Worm (Caenorhabditis elegans) whole organism, young adult: Measurements from ENCODE around the gene gst-1.
A peak's percentile ranks its signal among the peaks of the same experiment; 100 is the strongest.

Experiments
- D2030.7 ChIP-seq: fragments of 200-800 bp; sonication (Bioruptor generic); IDR thresholded peaks from 2 replicates; pipeline ENCODE4 v1.3.6; 2022; ENCODE audit warnings: missing genetic modification reagents, missing genetic modification characterization, missing compliant biosample characterization
- F52B5.7 ChIP-seq: sonication (generic microtip); optimal IDR thresholded peaks from 2 replicates; lab custom pipeline; 2016; ENCODE audit warnings: mild to moderate bottlenecking, missing genetic modification characterization, missing compliant biosample characterization
- F57A8.1 ChIP-seq: fragments of 200-800 bp; sonication (Bioruptor generic); optimal IDR thresholded peaks from 2 replicates; lab custom pipeline; 2018; ENCODE audit warnings: mild to moderate bottlenecking, missing genetic modification characterization, moderate library complexity, missing compliant biosample characterization
- Y53G8AR.9 ChIP-seq: fragments of 200-800 bp; sonication (Bioruptor generic); conservative IDR thresholded peaks from 2 replicates; pipeline ENCODE4 v1.3.6; 2022; ENCODE audit warnings: missing genetic modification reagents, missing genetic modification characterization, missing compliant biosample characterization
- Y56A3A.18 ChIP-seq: fragments of 200-800 bp; sonication (Bioruptor generic); IDR thresholded peaks from 2 replicates; pipeline ENCODE4 v1.3.6; 2022; ENCODE audit warnings: missing genetic modification reagents, missing genetic modification characterization, missing compliant biosample characterization
- ZK185.1 ChIP-seq: sonication (generic microtip); optimal IDR thresholded peaks from 2 replicates; lab custom pipeline; 2016; ENCODE audit warnings: mild to moderate bottlenecking, missing genetic modification characterization, missing compliant biosample characterization; ENCODE audit not compliant: poor library complexity, severe bottlenecking
- atf-7 ChIP-seq: sonication (generic microtip); optimal IDR thresholded peaks from 2 replicates; lab custom pipeline; 2017; ENCODE audit warnings: mild to moderate bottlenecking, missing genetic modification characterization, missing compliant biosample characterization
- bed-1 ChIP-seq: fragments of 200-800 bp; sonication (Bioruptor generic); IDR thresholded peaks from 2 replicates; pipeline ENCODE4 v1.3.6; 2022; ENCODE audit warnings: missing genetic modification reagents, missing genetic modification characterization, missing compliant biosample characterization
- bed-2 ChIP-seq: fragments of 200-800 bp; sonication (Bioruptor generic); IDR thresholded peaks from 2 replicates; pipeline ENCODE4 v1.3.6; 2022; ENCODE audit warnings: missing genetic modification reagents, missing genetic modification characterization, missing compliant biosample characterization
- cebp-1 ChIP-seq, 2 experiments: fragments of 200-800 bp in 1 of 2; sonication (Bioruptor generic) in 1 of 2; sonication (generic microtip) in 1 of 2; IDR thresholded peaks in 1 of 2; optimal IDR thresholded peaks in 1 of 2; 2 replicates each; pipeline versions ENCODE4 v1.3.6 to Lab custom; 2017 to 2022; ENCODE audit warnings: missing compliant biosample characterization in 2 of 2, missing genetic modification characterization in 2 of 2, mild to moderate bottlenecking in 1 of 2, missing genetic modification reagents in 1 of 2, moderate library complexity in 1 of 2
- ceh-27 ChIP-seq: fragments of 200-800 bp; sonication (Bioruptor generic); optimal IDR thresholded peaks from 2 replicates; lab custom pipeline; 2018; ENCODE audit warnings: mild to moderate bottlenecking, missing genetic modification characterization, moderate library complexity, missing compliant biosample characterization
- ceh-58 ChIP-seq: fragments of 200-800 bp; sonication (Bioruptor generic); IDR thresholded peaks from 2 replicates; pipeline ENCODE4 v1.3.6; 2022; ENCODE audit warnings: missing genetic modification characterization, missing compliant biosample characterization
- ceh-79 ChIP-seq: sonication (generic microtip); optimal IDR thresholded peaks from 2 replicates; lab custom pipeline; 2017; ENCODE audit warnings: mild to moderate bottlenecking, missing genetic modification characterization, missing compliant biosample characterization
- chd-7 ChIP-seq: sonication (generic microtip); optimal IDR thresholded peaks from 2 replicates; lab custom pipeline; 2016; ENCODE audit warnings: mild to moderate bottlenecking, missing genetic modification characterization, moderate library complexity, missing compliant biosample characterization
- dox-1 ChIP-seq: fragments of 200-800 bp; sonication (Bioruptor generic); IDR thresholded peaks from 2 replicates; pipeline ENCODE4 v1.3.6; 2022; ENCODE audit warnings: missing genetic modification reagents, missing genetic modification characterization, missing compliant biosample characterization
- dpff-1 ChIP-seq: sonication (generic microtip); optimal IDR thresholded peaks from 2 replicates; lab custom pipeline; 2017; ENCODE audit warnings: mild to moderate bottlenecking, missing genetic modification characterization, missing compliant biosample characterization
- ekl-4 ChIP-seq: fragments of 200-800 bp; sonication (Bioruptor generic); IDR thresholded peaks from 2 replicates; pipeline ENCODE4 v1.3.6; 2022; ENCODE audit warnings: missing genetic modification reagents, missing genetic modification characterization, missing compliant biosample characterization
- ets-4 ChIP-seq: fragments of 200-800 bp; sonication (Bioruptor generic); optimal IDR thresholded peaks from 2 replicates; lab custom pipeline; 2018; ENCODE audit warnings: mild to moderate bottlenecking, missing genetic modification characterization, missing compliant biosample characterization
- fkh-3 ChIP-seq: sonication (generic microtip); optimal IDR thresholded peaks from 2 replicates; lab custom pipeline; 2016; ENCODE audit warnings: mild to moderate bottlenecking, missing genetic modification characterization, missing compliant biosample characterization
- hrde-1 ChIP-seq: sonication (generic microtip); optimal IDR thresholded peaks from 2 replicates; lab custom pipeline; 2016; ENCODE audit warnings: missing genetic modification characterization, mild to moderate bottlenecking, missing compliant biosample characterization, moderate library complexity, missing genotype, missing genetic modification reagents, borderline replicate concordance
- lag-1 ChIP-seq: fragments of 200-800 bp; sonication (Bioruptor generic); IDR thresholded peaks from 2 replicates; pipeline ENCODE4 v1.3.6; 2022; ENCODE audit warnings: missing genetic modification reagents, missing genetic modification characterization, missing compliant biosample characterization
- lin-26 ChIP-seq: fragments of 200-800 bp; sonication (Bioruptor generic); IDR thresholded peaks from 2 replicates; pipeline ENCODE4 v1.3.6; 2022; ENCODE audit warnings: missing genetic modification reagents, missing genetic modification characterization, missing compliant biosample characterization
- lin-40 ChIP-seq: sonication (generic microtip); optimal IDR thresholded peaks from 2 replicates; lab custom pipeline; 2016; ENCODE audit warnings: missing genetic modification characterization, mild to moderate bottlenecking, missing compliant biosample characterization, missing genotype, missing genetic modification reagents
- lsl-1 ChIP-seq: fragments of 200-800 bp; sonication (Bioruptor generic); optimal IDR thresholded peaks from 2 replicates; lab custom pipeline; 2018; ENCODE audit warnings: mild to moderate bottlenecking, missing genetic modification characterization, moderate library complexity, missing compliant biosample characterization
- mcd-1 ChIP-seq: fragments of 200-800 bp; sonication (Bioruptor generic); IDR thresholded peaks from 2 replicates; pipeline ENCODE4 v1.3.6; 2022; ENCODE audit warnings: missing genetic modification reagents, missing genetic modification characterization, missing compliant biosample characterization
- mel-28 ChIP-seq: sonication (generic microtip); optimal IDR thresholded peaks from 2 replicates; lab custom pipeline; 2016; ENCODE audit warnings: borderline replicate concordance, mild to moderate bottlenecking, missing genetic modification characterization, missing compliant biosample characterization
- mes-4 ChIP-seq: sonication (generic microtip); optimal IDR thresholded peaks from 2 replicates; lab custom pipeline; 2016; ENCODE audit warnings: missing genotype, missing genetic modification characterization, missing compliant biosample characterization
- mxl-1 ChIP-seq: sonication (generic microtip); optimal IDR thresholded peaks from 2 replicates; lab custom pipeline; 2016; ENCODE audit warnings: missing genetic modification characterization, missing compliant biosample characterization
- nfya-1 ChIP-seq: sonication (generic microtip); optimal IDR thresholded peaks from 2 replicates; lab custom pipeline; 2017; ENCODE audit warnings: antibody characterized with exemption, missing compliant biosample characterization, missing genetic modification characterization, borderline replicate concordance; ENCODE audit not compliant: insufficient read depth
- nfya-2 ChIP-seq: fragments of 200-800 bp; sonication (Bioruptor generic); IDR thresholded peaks from 2 replicates; pipeline ENCODE4 v1.3.6; 2022; ENCODE audit warnings: missing genetic modification reagents, missing genetic modification characterization, missing compliant biosample characterization
- nhr-120 ChIP-seq: fragments of 200-800 bp; sonication (Bioruptor generic); IDR thresholded peaks from 2 replicates; pipeline ENCODE4 v1.3.6; 2022; ENCODE audit warnings: missing genetic modification characterization, missing compliant biosample characterization
- rec-8 ChIP-seq, 2 experiments: sonication (generic microtip); optimal IDR thresholded peaks; 2 replicates each; lab custom pipeline; 2016; ENCODE audit warnings: mild to moderate bottlenecking in 2 of 2, missing genetic modification characterization in 2 of 2, missing genetic modification reagents in 2 of 2, missing genotype in 2 of 2, missing biosample characterization in 1 of 2, missing compliant biosample characterization in 1 of 2, moderate library complexity in 1 of 2
- rpc-1 ChIP-seq, 2 experiments: fragments of 150-350 bp in 1 of 2; sonication (generic microtip) in 1 of 2; optimal IDR thresholded peaks; 2 replicates each; lab custom pipeline; 2014 to 2018; ENCODE audit warnings: missing biosample characterization in 1 of 2, missing genetic modification characterization in 1 of 2, missing genetic modification reagents in 1 of 2, missing genotype in 1 of 2
- sdz-38 ChIP-seq: sonication (generic microtip); optimal IDR thresholded peaks from 2 replicates; lab custom pipeline; 2016; ENCODE audit warnings: missing genotype, missing genetic modification characterization, missing compliant biosample characterization
- sptf-2 ChIP-seq: fragments of 200-800 bp; sonication (Bioruptor generic); optimal IDR thresholded peaks from 2 replicates; lab custom pipeline; 2018; ENCODE audit warnings: mild to moderate bottlenecking, missing genetic modification characterization, missing compliant biosample characterization
- tbp1 ChIP-seq: fragments of 200-800 bp; sonication (Bioruptor generic); optimal IDR thresholded peaks from 2 replicates; lab custom pipeline; 2018; ENCODE audit warnings: mild to moderate bottlenecking, missing genetic modification characterization, missing compliant biosample characterization
- unc-62 ChIP-seq: fragments of 150-350 bp; optimal IDR thresholded peaks from 2 replicates; lab custom pipeline; 2014; ENCODE audit warnings: missing biosample characterization, missing genetic modification reagents, missing genetic modification characterization
- zfh-2 ChIP-seq: fragments of 200-800 bp; sonication (Bioruptor generic); conservative IDR thresholded peaks from 2 replicates; pipeline ENCODE4 v1.3.6; 2022; ENCODE audit warnings: missing genetic modification reagents, missing genetic modification characterization, missing compliant biosample characterization
- ztf-18 ChIP-seq: sonication (generic microtip); optimal IDR thresholded peaks from 2 replicates; lab custom pipeline; 2016; ENCODE audit warnings: missing genotype, mild to moderate bottlenecking, missing genetic modification characterization, missing compliant biosample characterization
- ztf-3 ChIP-seq: fragments of 200-800 bp; sonication (Bioruptor generic); optimal IDR thresholded peaks from 2 replicates; lab custom pipeline; 2018; ENCODE audit warnings: mild to moderate bottlenecking, missing genetic modification characterization, missing compliant biosample characterization

Gene gst-1

DNA sequence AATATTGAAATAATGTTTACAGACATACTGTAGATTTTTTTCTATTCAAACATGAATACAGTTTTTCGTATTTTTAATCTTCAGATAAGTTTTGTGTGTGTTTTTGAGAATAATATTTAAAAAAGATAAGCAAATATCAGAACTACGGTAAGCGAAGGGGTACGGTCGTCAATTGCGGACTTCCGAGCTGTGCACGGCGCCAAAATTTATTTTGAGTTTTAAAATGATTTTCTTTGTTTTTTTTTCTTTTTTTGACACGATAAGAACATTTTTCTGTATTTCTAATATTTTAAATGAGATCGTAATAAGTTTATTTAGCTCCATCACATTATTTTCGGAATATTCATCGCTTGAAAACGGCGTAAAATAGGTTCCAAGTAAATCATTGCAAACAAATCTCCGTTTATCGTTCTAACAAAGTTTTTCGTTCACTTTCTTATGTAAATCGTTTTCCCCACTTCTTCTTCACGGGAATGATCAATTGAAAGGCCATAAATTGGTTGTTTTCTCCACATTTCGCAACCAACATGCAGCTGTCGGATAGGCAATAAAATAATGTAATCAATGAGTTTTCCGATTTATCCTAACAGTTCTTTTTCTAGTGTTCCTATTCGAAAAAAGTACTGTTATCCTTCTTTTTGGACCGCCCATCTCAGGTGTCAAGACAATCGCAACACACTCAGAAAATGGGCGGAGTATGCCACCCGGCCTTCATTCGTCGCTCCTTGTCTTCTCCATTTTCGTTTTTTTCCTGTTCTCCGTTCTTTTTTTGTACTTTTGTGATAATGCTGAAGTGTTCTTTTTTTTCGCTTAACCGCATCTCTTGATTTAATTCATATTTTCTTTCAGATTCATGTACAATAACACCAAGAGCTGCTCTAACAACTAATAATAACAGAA is 32.5 kb downstream of the gst-1 start, which contains the start of gene glp-1 (continued):
- TF ChIP-seq ceh-79 (tag; lab: Kevin White, UChicago) (no peak), sdz-38 (tag; lab: Kevin White, UChicago) (no peak), ztf-18 (tag; lab: Kevin White, UChicago) (no peak), hrde-1 (tag; lab: Kevin White, UChicago) (no peak), ztf-3 (no peak), dox-1 (GFP tag; lab: Robert Waterston, UW) (no peak), nfya-1 (tag; lab: Kevin White, UChicago) (no peak), sptf-2 (GFP tag; lab: Kevin White, UChicago) (no peak), bed-1 (GFP tag; lab: Robert Waterston, UW) (no peak), ekl-4 (no peak)

DNA sequence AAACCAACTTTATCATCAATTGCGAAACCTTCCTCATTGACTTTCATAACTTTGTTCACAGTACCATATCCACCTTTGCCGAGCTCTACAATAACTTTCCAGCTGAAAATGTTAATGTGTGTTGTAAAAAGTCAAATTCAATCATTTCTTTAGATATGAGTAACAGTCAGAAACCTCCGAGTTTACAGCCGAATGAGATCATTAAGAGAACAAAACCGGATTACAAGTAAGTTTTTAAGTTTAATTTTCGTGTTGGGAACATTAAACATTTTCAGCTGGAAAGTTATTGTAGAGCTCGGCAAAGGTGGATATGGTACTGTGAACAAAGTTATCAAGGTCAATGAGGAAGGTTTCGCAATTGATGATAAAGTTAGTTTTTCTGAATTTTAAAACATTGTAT is 42.1 kb downstream of the gst-1 start, which contains the start of gene ZK507.1:
TSS of gene ZK507.1 (minus strand) at position 101 of the 400 bp plus-strand sequence.
- no peak for TF ChIP-seq F57A8.1
- no peak for TF ChIP-seq bed-2 (GFP tag; lab: Robert Waterston, UW)
- no peak for TF ChIP-seq tbp1 (GFP tag; lab: Kevin White, UChicago)
- no peak for TF ChIP-seq ets-4 (GFP tag; lab: Kevin White, UChicago)
- TF ChIP-seq lin-40 (tag; lab: Kevin White, UChicago) = no peak
- TF ChIP-seq mel-28 (tag; lab: Kevin White, UChicago) = no peak
- TF ChIP-seq nhr-120 (GFP tag; lab: Robert Waterston, UW) = no peak
- TF ChIP-seq mes-4 (tag; lab: Kevin White, UChicago) = no peak
- TF ChIP-seq chd-7 (tag; lab: Kevin White, UChicago) = no peak
- no peak for TF ChIP-seq lag-1 (GFP tag; lab: Robert Waterston, UW)
- TF ChIP-seq atf-7 (tag; lab: Kevin White, UChicago) = no peak
- no peak for TF ChIP-seq fkh-3 (tag; lab: Kevin White, UChicago)
- TF ChIP-seq, all 124 proteins: peak for 0

DNA sequence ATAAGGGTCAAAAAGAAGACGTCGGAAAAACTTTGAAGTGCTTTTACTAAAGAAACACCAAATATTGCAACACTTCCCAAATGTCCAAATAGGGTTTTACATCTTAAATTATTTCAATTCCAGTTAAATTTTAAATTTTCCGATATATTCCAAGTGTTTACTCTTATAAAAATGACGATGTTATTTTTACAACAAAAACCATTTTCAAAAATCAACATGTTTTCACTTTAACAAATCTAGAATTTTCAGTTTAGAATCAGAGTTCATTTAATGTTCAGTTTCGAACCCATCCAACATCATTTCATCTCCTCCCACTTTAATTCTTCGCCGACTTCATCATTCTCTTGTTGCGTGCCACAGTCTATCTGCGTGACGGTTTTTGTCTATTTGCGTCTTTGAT is 44.5 kb downstream of the gst-1 start, which contains the start of gene dos-1:
TSS of gene dos-1 (plus strand) at position 301 of the 400 bp plus-strand sequence.
- TF ChIP-seq bed-2 (GFP tag; lab: Robert Waterston, UW) (no peak), zfh-2 (GFP tag; lab: Robert Waterston, UW) (no peak), lin-26 (GFP tag; lab: Robert Waterston, UW) (no peak), unc-62 (no peak), mcd-1 (GFP tag; lab: Robert Waterston, UW) (no peak), Y53G8AR.9 (GFP tag; lab: Robert Waterston, UW) (no peak)

DNA sequence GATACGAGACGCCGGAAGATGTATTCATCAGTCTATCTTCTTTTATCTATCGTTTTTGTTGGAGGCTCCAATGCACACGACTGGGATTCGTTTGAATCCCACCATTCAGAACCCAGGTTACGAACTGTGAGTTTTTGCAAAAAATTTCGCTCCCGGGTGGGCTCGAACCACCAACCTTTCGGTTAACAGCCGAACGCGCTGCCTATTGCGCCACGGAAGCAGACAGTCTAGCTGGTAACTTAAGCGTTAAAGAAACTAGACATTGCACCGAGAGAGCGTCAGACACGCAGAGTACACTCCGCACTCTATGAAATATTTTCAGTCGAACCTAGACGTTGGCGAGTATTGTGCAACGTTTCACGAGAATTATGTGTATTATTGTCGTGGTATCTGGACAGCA is 44.9 kb downstream of the gst-1 start:
- peak; percentile 76 for TF ChIP-seq D2030.7
- TF ChIP-seq rpc-1 (optimal IDR thresholded peaks at IDR 0.05; lab: Kevin White, UChicago) = peak; percentile 74
- TF ChIP-seq rpc-1 (tag; optimal IDR thresholded peaks at IDR 0.05; lab: Kevin White, UChicago) = peak; percentile 80
- peak; percentile 92 for TF ChIP-seq lin-26 (GFP tag; lab: Robert Waterston, UW)
- peak; percentile 45 for TF ChIP-seq ZK185.1 (tag; lab: Kevin White, UChicago)
- TF ChIP-seq ztf-3 = no peak
- no peak for TF ChIP-seq cebp-1 (GFP tag; IDR thresholded peaks at IDR 0.05; lab: Robert Waterston, UW)
- no peak for TF ChIP-seq cebp-1 (tag; optimal IDR thresholded peaks at IDR 0.05; lab: Kevin White, UChicago)
- no peak for TF ChIP-seq dpff-1 (tag; lab: Kevin White, UChicago)
- peak; percentile 35 for TF ChIP-seq ceh-27 (GFP tag; lab: Kevin White, UChicago)
- TF ChIP-seq fkh-3 (tag; lab: Kevin White, UChicago) = no peak
- peak; percentile 56 for TF ChIP-seq lsl-1 (GFP tag; lab: Kevin White, UChicago)
- 0 out of 2 replicates have a peak, but pooled peaks have one; percentile 70 for TF ChIP-seq Y56A3A.18 (GFP tag; lab: Robert Waterston, UW)
- no peak for TF ChIP-seq mes-4 (tag; lab: Kevin White, UChicago)
- TF ChIP-seq ekl-4 = peak; percentile 63; the same call in 1 of the 2 replicates
- no peak for TF ChIP-seq ceh-58
- peak; percentile 31 to 81 for TF ChIP-seq rec-8 (tag; optimal IDR thresholded peaks at IDR 0.05; lab: Kevin White, UChicago)
- TF ChIP-seq nfya-2 (GFP tag; lab: Robert Waterston, UW) = no peak
- peak; percentile 74 for TF ChIP-seq F52B5.7
- TF ChIP-seq mxl-1 = peak; percentile 51
